Worm (Caenorhabditis elegans) whole organism, mixed stage, embryonic: ENCODE results near the gene fbxo-11.2.

Experiments used
- M03D4.4 ChIP-seq: sonication (generic microtip); optimal IDR thresholded peaks from 2 replicates; lab custom pipeline; 2017; ENCODE audit warnings: mild to moderate bottlenecking, missing genetic modification characterization, missing compliant biosample characterization
- bed-3 ChIP-seq: fragments of 200-800 bp; sonication (Bioruptor generic); optimal IDR thresholded peaks from 3 replicates; lab custom pipeline; 2018; ENCODE audit warnings: mild to moderate bottlenecking, missing genetic modification characterization, moderate library complexity, missing compliant biosample characterization
- blmp-1 ChIP-seq: fragments of 150-350 bp; optimal IDR thresholded peaks from 2 replicates; lab custom pipeline; 2014; ENCODE audit warnings: missing biosample characterization, missing genetic modification characterization
- ceh-39 ChIP-seq: fragments of 150-350 bp; optimal IDR thresholded peaks from 2 replicates; lab custom pipeline; 2014; ENCODE audit warnings: missing biosample characterization, missing genetic modification characterization
- ceh-83 ChIP-seq: fragments of 200-800 bp; sonication (Bioruptor generic); optimal IDR thresholded peaks from 2 replicates; lab custom pipeline; 2018; ENCODE audit warnings: mild to moderate bottlenecking, missing genetic modification characterization, missing compliant biosample characterization
- drap-1 ChIP-seq: fragments of 200-800 bp; sonication (Bioruptor generic); optimal IDR thresholded peaks from 3 replicates; lab custom pipeline; 2018; ENCODE audit warnings: mild to moderate bottlenecking, missing genetic modification characterization, missing compliant biosample characterization
- elt-1 ChIP-seq: sonication (generic microtip); optimal IDR thresholded peaks from 2 replicates; lab custom pipeline; 2017; ENCODE audit warnings: missing genetic modification characterization, mild to moderate bottlenecking, missing compliant biosample characterization, antibody characterized with exemption, moderate library complexity, borderline replicate concordance; ENCODE audit not compliant: insufficient read depth
- elt-3 ChIP-seq: fragments of 150-350 bp; optimal IDR thresholded peaks from 2 replicates; lab custom pipeline; 2014; ENCODE audit warnings: missing biosample characterization, missing genetic modification characterization
- flh-1 ChIP-seq: fragments of 200-800 bp; sonication (Bioruptor generic); optimal IDR thresholded peaks from 2 replicates; lab custom pipeline; 2018; ENCODE audit warnings: mild to moderate bottlenecking, missing genetic modification characterization, moderate library complexity, missing compliant biosample characterization
- ham-2 ChIP-seq: fragments of 200-800 bp; sonication (Bioruptor generic); optimal IDR thresholded peaks from 2 replicates; lab custom pipeline; 2018; ENCODE audit warnings: mild to moderate bottlenecking, missing genetic modification characterization, missing compliant biosample characterization
- hlh-1 ChIP-seq: fragments of 150-350 bp; optimal IDR thresholded peaks from 2 replicates; lab custom pipeline; 2014; ENCODE audit warnings: missing biosample characterization, missing genetic modification reagents, missing genetic modification characterization
- lin-13 ChIP-seq: fragments of 150-350 bp; optimal IDR thresholded peaks from 2 replicates; lab custom pipeline; 2014; ENCODE audit warnings: missing biosample characterization, missing genetic modification characterization
- lin-32 ChIP-seq: fragments of 200-800 bp; sonication (Bioruptor generic); optimal IDR thresholded peaks from 2 replicates; lab custom pipeline; 2018; ENCODE audit warnings: mild to moderate bottlenecking, missing genetic modification characterization, missing compliant biosample characterization
- mab-5 ChIP-seq: fragments of 150-350 bp; optimal IDR thresholded peaks from 2 replicates; lab custom pipeline; 2014; ENCODE audit warnings: missing biosample characterization, missing genetic modification characterization
- mls-2 ChIP-seq: sonication (generic microtip); optimal IDR thresholded peaks from 2 replicates; lab custom pipeline; 2016; ENCODE audit warnings: mild to moderate bottlenecking, missing genetic modification characterization, moderate library complexity, missing compliant biosample characterization
- nhr-2 ChIP-seq: fragments of 150-350 bp; optimal IDR thresholded peaks from 2 replicates; lab custom pipeline; 2014; ENCODE audit warnings: missing biosample characterization, missing genetic modification characterization
- nhr-237 ChIP-seq: fragments of 150-350 bp; optimal IDR thresholded peaks from 2 replicates; lab custom pipeline; 2014; ENCODE audit warnings: missing biosample characterization, missing genetic modification characterization
- nhr-28 ChIP-seq: fragments of 150-350 bp; optimal IDR thresholded peaks from 2 replicates; lab custom pipeline; 2014; ENCODE audit warnings: missing biosample characterization, missing genetic modification characterization
- nhr-76 ChIP-seq: sonication (generic microtip); optimal IDR thresholded peaks from 2 replicates; lab custom pipeline; 2017; ENCODE audit warnings: missing biosample characterization, missing genetic modification characterization
- pha-4 ChIP-seq: fragments of 150-350 bp; optimal IDR thresholded peaks from 2 replicates; lab custom pipeline; 2018; ENCODE audit warnings: missing biosample characterization, missing genetic modification reagents, missing genetic modification characterization
- sem-2 ChIP-seq: fragments of 200-800 bp; sonication (Bioruptor generic); optimal IDR thresholded peaks from 2 replicates; lab custom pipeline; 2018; ENCODE audit warnings: mild to moderate bottlenecking, missing genetic modification characterization, missing compliant biosample characterization
- snpc-4 ChIP-seq: fragments of 150-350 bp; optimal IDR thresholded peaks from 2 replicates; lab custom pipeline; 2014; ENCODE audit warnings: missing biosample characterization, missing genetic modification characterization
- unc-120 ChIP-seq: sonication (generic microtip); optimal IDR thresholded peaks from 2 replicates; lab custom pipeline; 2017; ENCODE audit warnings: missing genetic modification characterization, missing compliant biosample characterization; ENCODE audit not compliant: poor library complexity, severe bottlenecking
- unc-39 ChIP-seq: fragments of 150-350 bp; optimal IDR thresholded peaks from 2 replicates; lab custom pipeline; 2014; ENCODE audit warnings: missing biosample characterization, missing genetic modification characterization
- unc-62 ChIP-seq: fragments of 150-350 bp; optimal IDR thresholded peaks from 2 replicates; lab custom pipeline; 2014; ENCODE audit warnings: missing biosample characterization, missing genetic modification reagents, missing genetic modification characterization
- zip-8 ChIP-seq: fragments of 150-350 bp; optimal IDR thresholded peaks from 2 replicates; lab custom pipeline; 2014; ENCODE audit warnings: missing biosample characterization, missing genetic modification characterization
- ztf-11 ChIP-seq: fragments of 150-350 bp; optimal IDR thresholded peaks from 2 replicates; lab custom pipeline; 2014; ENCODE audit warnings: missing biosample characterization, missing genetic modification characterization

The fbxo-11.2 gene

DNA sequence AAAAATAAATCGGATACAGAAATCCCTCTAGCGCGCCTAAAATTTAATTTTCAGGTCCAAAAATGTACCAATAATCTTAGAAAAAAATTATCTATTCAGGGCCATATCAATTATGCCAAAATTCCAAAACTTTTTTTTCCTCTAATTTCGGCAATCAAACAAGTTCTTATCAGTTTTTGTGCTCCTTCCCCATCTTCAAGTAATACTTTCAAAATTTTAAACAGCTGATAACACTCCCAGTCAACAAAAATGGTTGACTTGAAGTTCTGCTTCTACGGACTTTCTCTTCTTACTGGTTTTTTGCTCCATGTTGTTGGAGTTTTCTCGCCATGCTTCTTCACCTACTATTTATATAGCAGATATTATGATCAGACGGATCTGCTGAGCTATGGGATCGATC is 32.3 kb downstream of the fbxo-11.2 start, which contains the start of gene clc-23:
clc-23 (plus strand) TSS at position 223 of the 400 bp plus-strand sequence.
- no peak for TF ChIP-seq unc-39
- no peak for TF ChIP-seq mls-2 (tag; lab: Kevin White, UChicago)
- TF ChIP-seq nhr-237: no peak
- TF ChIP-seq nhr-76 (tag; lab: Kevin White, UChicago): no peak
- no peak for TF ChIP-seq nhr-28 (tag; lab: Kevin White, UChicago)
- TF ChIP-seq elt-1 (tag; lab: Kevin White, UChicago): no peak

ce11 chrIII:1016080-1016479 is 37.0 kb downstream of the fbxo-11.2 start, which contains the start of gene Y34F4.3:
Gene Y34F4.3 (minus strand): TSS chrIII:1016180.
- TF ChIP-seq mls-2 (tag; lab: Kevin White, UChicago) (no peak), mab-5 (no peak), nhr-28 (tag; lab: Kevin White, UChicago) (no peak), ceh-39 (tag; lab: Kevin White, UChicago) (no peak), bed-3 (GFP tag; lab: Kevin White, UChicago) (no peak), hlh-1 (tag; lab: Kevin White, UChicago) (no peak), drap-1 (no peak), ztf-11 (tag; lab: Kevin White, UChicago) (no peak), unc-39 (no peak), flh-1 (no peak), blmp-1 (no peak), lin-13 (no peak), pha-4 (no peak), snpc-4 (no peak), elt-3 (tag; lab: Kevin White, UChicago) (no peak), zip-8 (tag; lab: Kevin White, UChicago) (no peak), unc-120 (tag; lab: Kevin White, UChicago) (no peak)

ce11 chrIII:1009775-1010174 is 43.3 kb downstream of the fbxo-11.2 start, which contains the start of gene clc-24:
Gene clc-24 (plus strand): TSS chrIII:1010037.
- no peak for TF ChIP-seq unc-120 (tag; lab: Kevin White, UChicago)
- TF ChIP-seq ceh-39 (tag; lab: Kevin White, UChicago): no peak
- no peak for TF ChIP-seq mab-5

DNA sequence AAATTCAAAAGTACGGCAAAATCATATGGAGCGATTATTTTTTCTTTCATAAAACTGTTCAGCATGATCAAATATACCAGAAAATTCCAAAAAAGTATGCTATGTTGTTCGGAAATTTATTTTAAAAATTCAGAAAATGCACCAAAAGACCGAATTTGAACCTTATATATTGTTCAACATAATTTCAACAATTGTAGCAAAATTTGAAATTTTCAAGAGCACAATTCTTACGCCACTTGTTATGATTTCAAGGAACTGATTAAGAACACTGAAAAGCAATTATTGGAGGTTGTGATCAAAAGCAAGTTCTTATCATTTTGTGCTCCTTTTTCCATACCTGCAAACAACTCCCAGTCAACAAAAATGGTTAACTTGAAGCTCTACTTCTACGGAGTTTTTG is 45.0 kb downstream of the fbxo-11.2 start, which contains the start of gene clc-27:
clc-27 (plus strand) TSS at position 301 of the 400 bp plus-strand sequence.
- no peak for TF ChIP-seq unc-62 (GFP tag; lab: Kevin White, UChicago)
- TF ChIP-seq zip-8 (tag; lab: Kevin White, UChicago): no peak
- no peak for TF ChIP-seq elt-1 (tag; lab: Kevin White, UChicago)
- no peak for TF ChIP-seq mls-2 (tag; lab: Kevin White, UChicago)

ce11 chrIII:1007143-1007905 is 45.7 kb downstream of the fbxo-11.2 start:
- no peak for TF ChIP-seq ham-2 (GFP tag; lab: Kevin White, UChicago)
- no peak for TF ChIP-seq mab-5

- TF ChIP-seq unc-120 (tag; lab: Kevin White, UChicago): no peak
- no peak for TF ChIP-seq lin-32 (GFP tag; lab: Kevin White, UChicago)
- no peak for TF ChIP-seq unc-62 (GFP tag; lab: Kevin White, UChicago)
- no peak for TF ChIP-seq mab-5
- TF ChIP-seq blmp-1: no peak
- TF ChIP-seq nhr-28 (tag; lab: Kevin White, UChicago): no peak
- TF ChIP-seq, all 35 proteins: peak for 0
Measured at ce11 chrIII:1004464-1004863, 48.6 kb downstream of the fbxo-11.2 start.

DNA sequence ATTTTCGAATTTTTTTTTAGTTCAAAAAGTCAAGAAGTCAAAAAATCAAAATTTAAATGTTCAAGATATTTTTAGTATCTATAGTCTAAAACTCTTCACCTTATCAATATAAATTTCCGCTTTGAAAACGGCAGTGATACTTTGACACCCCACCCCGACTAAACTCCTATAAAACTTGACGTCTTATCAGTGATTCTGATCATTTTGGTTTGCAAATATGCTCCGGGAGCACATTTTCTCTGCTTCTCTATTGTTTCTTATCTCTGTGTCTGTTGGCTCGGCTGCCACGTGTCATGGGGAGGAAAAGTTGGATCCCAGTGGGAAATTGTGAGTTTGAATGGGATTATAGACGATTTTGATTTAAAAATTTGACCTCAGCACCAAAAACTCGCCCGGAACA is 50.5 kb downstream of the fbxo-11.2 start, which contains the start of gene clec-150:
clec-150 (plus strand) TSS at position 198 of the 400 bp plus-strand sequence.
- TF ChIP-seq M03D4.4 (tag; lab: Kevin White, UChicago) (no peak), nhr-2 (tag; lab: Kevin White, UChicago) (no peak), pha-4 (no peak), ceh-83 (no peak), bed-3 (GFP tag; lab: Kevin White, UChicago) (no peak), zip-8 (tag; lab: Kevin White, UChicago) (no peak), drap-1 (no peak), sem-2 (GFP tag; lab: Kevin White, UChicago) (no peak), mls-2 (tag; lab: Kevin White, UChicago) (no peak), lin-32 (GFP tag; lab: Kevin White, UChicago) (no peak), nhr-76 (tag; lab: Kevin White, UChicago) (no peak), unc-39 (no peak), unc-62 (GFP tag; lab: Kevin White, UChicago) (no peak)
